Fruit fly (Drosophila melanogaster) S2 (cell line): ENCODE data around the gene HisRS.

ENCODE experiments used
- CG8478 ChIP-seq: fragments of >200 bp; optimal IDR thresholded peaks from 2 replicates; lab custom pipeline; 2018
- CTCF ChIP-seq, 2 experiments: fragments of >200 bp; optimal IDR thresholded peaks; 2 replicates each; lab custom pipeline; 2018

DNA sequence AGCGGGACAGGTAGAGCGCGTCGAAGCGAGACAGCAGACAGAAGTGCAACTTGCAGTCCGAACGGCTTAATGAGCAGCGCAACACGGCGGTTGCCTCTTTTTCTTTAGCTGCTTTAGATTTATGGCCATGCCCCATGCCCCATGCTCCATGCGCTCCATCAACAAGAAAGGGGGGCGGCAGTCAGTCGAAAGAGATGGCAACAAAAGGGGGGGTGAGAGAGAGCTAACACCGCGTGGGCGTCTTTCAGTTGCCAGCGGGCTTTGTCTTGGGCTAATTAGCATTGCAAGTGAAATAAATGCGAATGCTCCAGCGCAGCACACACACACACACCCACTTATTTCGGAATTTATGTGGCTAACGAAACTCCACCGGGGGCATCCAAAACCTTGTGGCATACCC, 29.9 kb downstream of the HisRS start:
- TF ChIP-seq CG8478 (no peak), CTCF (optimal IDR thresholded peaks at IDR 0.05; lab: Kevin White, UChicago) (no peak)
